Worm (Caenorhabditis elegans) whole organism, young adult: ENCODE results near the gene srlf-15.

Experiments used
- B0019.2 ChIP-seq: fragments of 200-800 bp; sonication (Bioruptor generic); conservative IDR thresholded peaks from 2 replicates; pipeline ENCODE4 v1.3.6; 2022; ENCODE audit warnings: missing genetic modification reagents, missing genetic modification characterization, missing compliant biosample characterization
- B0261.1 ChIP-seq: sonication (generic microtip); optimal IDR thresholded peaks from 2 replicates; lab custom pipeline; 2016; ENCODE audit warnings: mild to moderate bottlenecking, missing genetic modification characterization, moderate library complexity, missing compliant biosample characterization
- D2030.7 ChIP-seq: fragments of 200-800 bp; sonication (Bioruptor generic); IDR thresholded peaks from 2 replicates; pipeline ENCODE4 v1.3.6; 2022; ENCODE audit warnings: missing genetic modification reagents, missing genetic modification characterization, missing compliant biosample characterization
- F49E8.2 ChIP-seq: sonication (generic microtip); optimal IDR thresholded peaks from 3 replicates; lab custom pipeline; 2017; ENCODE audit warnings: missing genetic modification characterization, mild to moderate bottlenecking, missing compliant biosample characterization, antibody characterized with exemption, moderate library complexity; ENCODE audit not compliant: insufficient read depth
- F52B5.7 ChIP-seq: sonication (generic microtip); optimal IDR thresholded peaks from 2 replicates; lab custom pipeline; 2016; ENCODE audit warnings: mild to moderate bottlenecking, missing genetic modification characterization, missing compliant biosample characterization
- F57C9.4 ChIP-seq: sonication (generic microtip); optimal IDR thresholded peaks from 2 replicates; lab custom pipeline; 2017; ENCODE audit warnings: mild to moderate bottlenecking, missing genetic modification characterization, missing compliant biosample characterization
- K11D2.4 ChIP-seq: fragments of 200-800 bp; sonication (Bioruptor generic); IDR thresholded peaks from 2 replicates; pipeline ENCODE4 v1.3.6; 2022; ENCODE audit warnings: missing genetic modification reagents, missing genetic modification characterization, missing compliant biosample characterization
- K12H6.12 ChIP-seq: fragments of 200-800 bp; sonication (Bioruptor generic); optimal IDR thresholded peaks from 2 replicates; lab custom pipeline; 2018; ENCODE audit warnings: mild to moderate bottlenecking, missing genetic modification characterization, missing compliant biosample characterization
- Y53G8AR.9 ChIP-seq: fragments of 200-800 bp; sonication (Bioruptor generic); conservative IDR thresholded peaks from 2 replicates; pipeline ENCODE4 v1.3.6; 2022; ENCODE audit warnings: missing genetic modification reagents, missing genetic modification characterization, missing compliant biosample characterization
- Y79H2A.3 ChIP-seq: fragments of 200-800 bp; sonication (Bioruptor generic); conservative IDR thresholded peaks from 2 replicates; pipeline ENCODE4 v1.3.6; 2022; ENCODE audit warnings: missing genetic modification reagents, missing genetic modification characterization, missing compliant biosample characterization
- aptf-3 ChIP-seq: fragments of 200-800 bp; sonication (Bioruptor generic); IDR thresholded peaks from 2 replicates; pipeline ENCODE4 v1.3.6; 2022; ENCODE audit warnings: missing genetic modification characterization, missing compliant biosample characterization
- atf-7 ChIP-seq: sonication (generic microtip); optimal IDR thresholded peaks from 2 replicates; lab custom pipeline; 2017; ENCODE audit warnings: mild to moderate bottlenecking, missing genetic modification characterization, missing compliant biosample characterization
- attf-5 ChIP-seq: fragments of 200-800 bp; sonication (Bioruptor generic); optimal IDR thresholded peaks from 2 replicates; lab custom pipeline; 2018; ENCODE audit warnings: mild to moderate bottlenecking, missing genetic modification characterization, missing compliant biosample characterization
- attf-6 ChIP-seq: fragments of 200-800 bp; sonication (Bioruptor generic); IDR thresholded peaks from 2 replicates; pipeline ENCODE4 v1.3.6; 2022; ENCODE audit warnings: missing genetic modification reagents, missing genetic modification characterization, missing compliant biosample characterization
- cebp-1 ChIP-seq, 2 experiments: fragments of 200-800 bp in 1 of 2; sonication (Bioruptor generic) in 1 of 2; sonication (generic microtip) in 1 of 2; IDR thresholded peaks in 1 of 2; optimal IDR thresholded peaks in 1 of 2; 2 replicates each; pipeline versions ENCODE4 v1.3.6 to Lab custom; 2017 to 2022; ENCODE audit warnings: missing compliant biosample characterization in 2 of 2, missing genetic modification characterization in 2 of 2, mild to moderate bottlenecking in 1 of 2, missing genetic modification reagents in 1 of 2, moderate library complexity in 1 of 2
- cebp-2 ChIP-seq: fragments of 200-800 bp; sonication (Bioruptor generic); IDR thresholded peaks from 2 replicates; pipeline ENCODE4 v1.3.6; 2022; ENCODE audit warnings: missing genetic modification characterization, missing compliant biosample characterization
- dpl-1 ChIP-seq: fragments of 150-350 bp; optimal IDR thresholded peaks from 2 replicates; lab custom pipeline; 2014; ENCODE audit warnings: missing biosample characterization, missing genetic modification reagents, missing genetic modification characterization
- egl-44 ChIP-seq: fragments of 200-800 bp; sonication (Bioruptor generic); IDR thresholded peaks from 2 replicates; pipeline ENCODE4 v1.3.6; 2022; ENCODE audit warnings: missing genetic modification reagents, missing genetic modification characterization, missing compliant biosample characterization
- egrh-3 ChIP-seq: fragments of 200-800 bp; sonication (Bioruptor generic); IDR thresholded peaks from 2 replicates; pipeline ENCODE4 v1.3.6; 2022; ENCODE audit warnings: missing genetic modification reagents, missing genetic modification characterization, missing compliant biosample characterization
- ekl-4 ChIP-seq: fragments of 200-800 bp; sonication (Bioruptor generic); IDR thresholded peaks from 2 replicates; pipeline ENCODE4 v1.3.6; 2022; ENCODE audit warnings: missing genetic modification reagents, missing genetic modification characterization, missing compliant biosample characterization
- gei-17 ChIP-seq: fragments of 200-800 bp; sonication (Bioruptor generic); optimal IDR thresholded peaks from 2 replicates; lab custom pipeline; 2018; ENCODE audit warnings: mild to moderate bottlenecking, missing genetic modification characterization, missing compliant biosample characterization
- hlh-12 ChIP-seq: sonication (generic microtip); optimal IDR thresholded peaks from 2 replicates; lab custom pipeline; 2016; ENCODE audit warnings: missing genetic modification characterization, missing compliant biosample characterization
- hlh-26 ChIP-seq: fragments of 200-800 bp; sonication (Bioruptor generic); conservative IDR thresholded peaks from 2 replicates; pipeline ENCODE4 v1.3.6; 2022; ENCODE audit warnings: missing genetic modification reagents, missing genetic modification characterization, missing compliant biosample characterization
- lin-26 ChIP-seq: fragments of 200-800 bp; sonication (Bioruptor generic); IDR thresholded peaks from 2 replicates; pipeline ENCODE4 v1.3.6; 2022; ENCODE audit warnings: missing genetic modification reagents, missing genetic modification characterization, missing compliant biosample characterization
- lin-35 ChIP-seq, 3 experiments: fragments of 150-350 bp in 2 of 3; sonication (generic microtip) in 1 of 3; optimal IDR thresholded peaks; 2 replicates each; lab custom pipeline; 2014 to 2018; ENCODE audit warnings: missing biosample characterization in 3 of 3, missing genetic modification characterization in 3 of 3, missing genetic modification reagents in 3 of 3
- lin-40 ChIP-seq: sonication (generic microtip); optimal IDR thresholded peaks from 2 replicates; lab custom pipeline; 2016; ENCODE audit warnings: missing genetic modification characterization, mild to moderate bottlenecking, missing compliant biosample characterization, missing genotype, missing genetic modification reagents
- lin-54 ChIP-seq: fragments of 200-800 bp; sonication (Bioruptor generic); optimal IDR thresholded peaks from 2 replicates; lab custom pipeline; 2018; ENCODE audit warnings: mild to moderate bottlenecking, missing genetic modification characterization, missing compliant biosample characterization
- lir-1 ChIP-seq: fragments of 200-800 bp; sonication (Bioruptor generic); conservative IDR thresholded peaks from 2 replicates; pipeline ENCODE4 v1.3.6; 2022; ENCODE audit warnings: missing genetic modification reagents, missing genetic modification characterization, missing compliant biosample characterization
- lsl-1 ChIP-seq: fragments of 200-800 bp; sonication (Bioruptor generic); optimal IDR thresholded peaks from 2 replicates; lab custom pipeline; 2018; ENCODE audit warnings: mild to moderate bottlenecking, missing genetic modification characterization, moderate library complexity, missing compliant biosample characterization
- madf-3 ChIP-seq: fragments of 200-800 bp; sonication (Bioruptor generic); IDR thresholded peaks from 2 replicates; pipeline ENCODE4 v1.3.6; 2022; ENCODE audit warnings: missing genetic modification reagents, missing genetic modification characterization, missing compliant biosample characterization
- mcd-1 ChIP-seq: fragments of 200-800 bp; sonication (Bioruptor generic); IDR thresholded peaks from 2 replicates; pipeline ENCODE4 v1.3.6; 2022; ENCODE audit warnings: missing genetic modification reagents, missing genetic modification characterization, missing compliant biosample characterization
- nfya-1 ChIP-seq: sonication (generic microtip); optimal IDR thresholded peaks from 2 replicates; lab custom pipeline; 2017; ENCODE audit warnings: antibody characterized with exemption, missing compliant biosample characterization, missing genetic modification characterization, borderline replicate concordance; ENCODE audit not compliant: insufficient read depth
- nfyb-1 ChIP-seq: fragments of 200-800 bp; sonication (Bioruptor generic); IDR thresholded peaks from 2 replicates; pipeline ENCODE4 v1.3.6; 2022; ENCODE audit warnings: missing genetic modification reagents, missing genetic modification characterization, missing compliant biosample characterization
- pbrm-1 ChIP-seq: fragments of 200-800 bp; sonication (Bioruptor generic); IDR thresholded peaks from 2 replicates; pipeline ENCODE4 v1.3.6; 2022; ENCODE audit warnings: missing genetic modification reagents, missing genetic modification characterization, missing compliant biosample characterization
- sea-2 ChIP-seq: fragments of 200-800 bp; sonication (Bioruptor generic); IDR thresholded peaks from 2 replicates; pipeline ENCODE4 v1.3.6; 2022; ENCODE audit warnings: missing genetic modification characterization, missing compliant biosample characterization
- snpc-4 ChIP-seq, 5 experiments: fragments of 150-350 bp in 1 of 5; sonication (generic microtip) in 4 of 5; optimal IDR thresholded peaks; 2 replicates each; lab custom pipeline; 2014 to 2018; ENCODE audit warnings: missing genetic modification characterization in 5 of 5, missing biosample characterization in 3 of 5, antibody characterized with exemption in 2 of 5, mild to moderate bottlenecking in 2 of 5, missing compliant biosample characterization in 2 of 5, missing genotype in 2 of 5, moderate library complexity in 2 of 5, missing genetic modification reagents in 1 of 5
- unc-62 ChIP-seq: fragments of 150-350 bp; optimal IDR thresholded peaks from 2 replicates; lab custom pipeline; 2014; ENCODE audit warnings: missing biosample characterization, missing genetic modification reagents, missing genetic modification characterization
- zfh-2 ChIP-seq: fragments of 200-800 bp; sonication (Bioruptor generic); conservative IDR thresholded peaks from 2 replicates; pipeline ENCODE4 v1.3.6; 2022; ENCODE audit warnings: missing genetic modification reagents, missing genetic modification characterization, missing compliant biosample characterization
- zim-3 ChIP-seq: sonication (generic microtip); optimal IDR thresholded peaks from 2 replicates; lab custom pipeline; 2017; ENCODE audit warnings: mild to moderate bottlenecking, missing genetic modification characterization, moderate library complexity, missing compliant biosample characterization
- ztf-18 ChIP-seq: sonication (generic microtip); optimal IDR thresholded peaks from 2 replicates; lab custom pipeline; 2016; ENCODE audit warnings: missing genotype, mild to moderate bottlenecking, missing genetic modification characterization, missing compliant biosample characterization
- ztf-28 ChIP-seq: fragments of 200-800 bp; sonication (Bioruptor generic); IDR thresholded peaks from 2 replicates; pipeline ENCODE4 v1.3.6; 2022; ENCODE audit warnings: missing genetic modification reagents, missing genetic modification characterization, missing compliant biosample characterization
- ztf-3 ChIP-seq: fragments of 200-800 bp; sonication (Bioruptor generic); optimal IDR thresholded peaks from 2 replicates; lab custom pipeline; 2018; ENCODE audit warnings: mild to moderate bottlenecking, missing genetic modification characterization, missing compliant biosample characterization

srlf-15 gene

ce11 chrII:11032812-11033211, 3.1 kb upstream of the srlf-15 start:
- no peak for TF ChIP-seq attf-6
- no peak for TF ChIP-seq Y79H2A.3
- no peak for TF ChIP-seq B0261.1 (tag; lab: Kevin White, UChicago)

ce11 chrII:11040140-11040539, 4.3 kb downstream of the srlf-15 start:
- TF ChIP-seq zfh-2 (peak; percentile 81), egrh-3 (peak; percentile 41; the same call in 1 of the 2 replicates), ekl-4 (no peak)

DNA sequence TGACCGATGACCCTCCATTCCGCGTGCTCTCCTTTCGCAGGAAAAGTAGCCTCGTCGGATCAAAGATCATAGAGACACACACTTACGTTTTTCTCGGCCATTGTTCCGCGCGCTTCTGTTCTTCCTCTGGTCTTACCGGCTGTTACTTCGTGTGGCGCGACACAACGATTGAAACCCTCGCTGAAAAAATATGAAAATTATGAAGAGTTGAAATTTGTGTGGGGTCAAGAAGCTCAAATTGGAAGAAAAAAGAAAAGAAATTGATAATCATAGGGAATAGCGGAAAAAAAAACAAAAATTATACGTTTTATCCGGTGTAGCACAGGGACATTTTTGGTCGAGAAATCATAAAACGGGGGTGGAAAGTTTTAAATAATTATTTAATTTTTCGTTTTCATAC, 5.2 kb downstream of the srlf-15 start, which contains the start of gene cey-1:
TSS of gene cey-1 (minus strand) at position 180 of the 400 bp plus-strand sequence.
- TF ChIP-seq aptf-3 (GFP tag; lab: Robert Waterston, UW) (no peak), ztf-3 (GFP tag; lab: Kevin White, UChicago) (no peak), K12H6.12 (no peak), gei-17 (GFP tag; lab: Kevin White, UChicago) (no peak), hlh-12 (tag; lab: Kevin White, UChicago) (no peak), mcd-1 (GFP tag; lab: Robert Waterston, UW) (no peak), hlh-26 (GFP tag; lab: Robert Waterston, UW) (no peak), B0019.2 (no peak), pbrm-1 (no peak), F49E8.2 (tag; lab: Kevin White, UChicago) (no peak), lin-54 (GFP tag; lab: Kevin White, UChicago) (no peak), F52B5.7 (tag; lab: Kevin White, UChicago) (no peak), cebp-2 (GFP tag; lab: Robert Waterston, UW) (no peak), egl-44 (GFP tag; lab: Robert Waterston, UW) (no peak), K11D2.4 (GFP tag; lab: Robert Waterston, UW) (no peak), snpc-4 (GFP tag; optimal IDR thresholded peaks at IDR 0.05; lab: Kevin White, UChicago) (no peak), snpc-4 (tag; optimal IDR thresholded peaks at IDR 0.05; lab: Kevin White, UChicago) (no peak), ekl-4 (no peak), ztf-28 (GFP tag; lab: Robert Waterston, UW) (no peak)

- TF ChIP-seq unc-62 (GFP tag; lab: Kevin White, UChicago) (no peak), lir-1 (GFP tag; lab: Robert Waterston, UW) (no peak), lin-26 (0 out of 2 replicates have a peak, but pooled peaks have one; percentile 24), K12H6.12 (peak; percentile 15), nfya-1 (tag; lab: Kevin White, UChicago) (no peak), madf-3 (GFP tag; lab: Robert Waterston, UW) (0 out of 2 replicates have a peak, but pooled peaks have one; percentile 44), attf-5 (GFP tag; lab: Kevin White, UChicago) (peak; percentile 36), lsl-1 (GFP tag; lab: Kevin White, UChicago) (no peak), nfyb-1 (GFP tag; lab: Robert Waterston, UW) (no peak), D2030.7 (GFP tag; lab: Robert Waterston, UW) (no peak), zim-3 (tag; lab: Kevin White, UChicago) (no peak), atf-7 (peak; percentile 10), F57C9.4 (tag; lab: Kevin White, UChicago) (no peak), cebp-1 (GFP tag; IDR thresholded peaks at IDR 0.05; lab: Robert Waterston, UW) (no peak), cebp-1 (tag; optimal IDR thresholded peaks at IDR 0.05; lab: Kevin White, UChicago) (peak; percentile 18), cebp-2 (GFP tag; lab: Robert Waterston, UW) (no peak), dpl-1 (no peak), lin-35 (GFP tag; optimal IDR thresholded peaks at IDR 0.05; lab: Kevin White, UChicago) (peak in 1 of 3 experiments; percentile 25), zfh-2 (peak; percentile 31; the same call in 1 of the 2 replicates), ztf-18 (tag; lab: Kevin White, UChicago) (no peak), Y53G8AR.9 (no peak), sea-2 (GFP tag; lab: Robert Waterston, UW) (no peak), snpc-4 (GFP tag; optimal IDR thresholded peaks at IDR 0.05; lab: Kevin White, UChicago) (no peak), snpc-4 (tag; optimal IDR thresholded peaks at IDR 0.05; lab: Kevin White, UChicago) (peak in 2 of 4 experiments; percentile 5 to 11), mcd-1 (GFP tag; lab: Robert Waterston, UW) (0 out of 2 replicates have a peak, but pooled peaks have one; percentile 24), lin-40 (tag; lab: Kevin White, UChicago) (peak; percentile 8)
Observed at ce11 chrII:11041846-11042262, 6.0 kb downstream of the srlf-15 start.
